Worm (Caenorhabditis elegans) whole organism, young adult: ENCODE results near the gene H01M10.1.

ENCODE experiments used
- B0035.1 ChIP-seq: sonication (generic microtip); optimal IDR thresholded peaks from 2 replicates; lab custom pipeline; 2016; ENCODE audit warnings: missing genetic modification characterization, mild to moderate bottlenecking, missing compliant biosample characterization, missing genotype, missing genetic modification reagents
- B0261.1 ChIP-seq: sonication (generic microtip); optimal IDR thresholded peaks from 2 replicates; lab custom pipeline; 2016; ENCODE audit warnings: mild to moderate bottlenecking, missing genetic modification characterization, moderate library complexity, missing compliant biosample characterization
- B0336.3 ChIP-seq: fragments of 200-800 bp; sonication (Bioruptor generic); IDR thresholded peaks from 2 replicates; pipeline ENCODE4 v1.3.6; 2022; ENCODE audit warnings: missing genetic modification characterization, missing compliant biosample characterization
- C17E4.6 ChIP-seq: fragments of 200-800 bp; sonication (Bioruptor generic); IDR thresholded peaks from 2 replicates; pipeline ENCODE4 v1.3.6; 2022; ENCODE audit warnings: missing genetic modification reagents, missing genetic modification characterization, missing compliant biosample characterization
- D2030.7 ChIP-seq: fragments of 200-800 bp; sonication (Bioruptor generic); IDR thresholded peaks from 2 replicates; pipeline ENCODE4 v1.3.6; 2022; ENCODE audit warnings: missing genetic modification reagents, missing genetic modification characterization, missing compliant biosample characterization
- F10E7.11 ChIP-seq: sonication (generic microtip); optimal IDR thresholded peaks from 2 replicates; lab custom pipeline; 2017; ENCODE audit warnings: mild to moderate bottlenecking, missing genetic modification characterization, moderate library complexity, missing compliant biosample characterization
- F39B2.1 ChIP-seq: fragments of 200-800 bp; sonication (Bioruptor generic); IDR thresholded peaks from 2 replicates; pipeline ENCODE4 v1.3.6; 2022; ENCODE audit warnings: missing genetic modification reagents, missing genetic modification characterization, missing compliant biosample characterization
- F49E8.2 ChIP-seq: sonication (generic microtip); optimal IDR thresholded peaks from 3 replicates; lab custom pipeline; 2017; ENCODE audit warnings: missing genetic modification characterization, mild to moderate bottlenecking, missing compliant biosample characterization, antibody characterized with exemption, moderate library complexity; ENCODE audit not compliant: insufficient read depth
- F52B5.7 ChIP-seq: sonication (generic microtip); optimal IDR thresholded peaks from 2 replicates; lab custom pipeline; 2016; ENCODE audit warnings: mild to moderate bottlenecking, missing genetic modification characterization, missing compliant biosample characterization
- F55B11.4 ChIP-seq: sonication (generic microtip); optimal IDR thresholded peaks from 2 replicates; lab custom pipeline; 2016; ENCODE audit warnings: missing compliant biosample characterization, missing genetic modification characterization, borderline replicate concordance; ENCODE audit not compliant: insufficient read depth
- K12H6.12 ChIP-seq: fragments of 200-800 bp; sonication (Bioruptor generic); optimal IDR thresholded peaks from 2 replicates; lab custom pipeline; 2018; ENCODE audit warnings: mild to moderate bottlenecking, missing genetic modification characterization, missing compliant biosample characterization
- Y53F4B.3 ChIP-seq: fragments of 200-800 bp; sonication (Bioruptor generic); IDR thresholded peaks from 2 replicates; pipeline ENCODE4 v1.3.6; 2022; ENCODE audit warnings: missing genetic modification reagents, missing genetic modification characterization, missing compliant biosample characterization
- Y79H2A.3 ChIP-seq: fragments of 200-800 bp; sonication (Bioruptor generic); conservative IDR thresholded peaks from 2 replicates; pipeline ENCODE4 v1.3.6; 2022; ENCODE audit warnings: missing genetic modification reagents, missing genetic modification characterization, missing compliant biosample characterization
- ZK185.1 ChIP-seq: sonication (generic microtip); optimal IDR thresholded peaks from 2 replicates; lab custom pipeline; 2016; ENCODE audit warnings: mild to moderate bottlenecking, missing genetic modification characterization, missing compliant biosample characterization; ENCODE audit not compliant: poor library complexity, severe bottlenecking
- akir-1 ChIP-seq: fragments of 200-800 bp; sonication (Bioruptor generic); optimal IDR thresholded peaks from 2 replicates; lab custom pipeline; 2018; ENCODE audit warnings: mild to moderate bottlenecking, missing genetic modification characterization, moderate library complexity, missing compliant biosample characterization
- ama-1 ChIP-seq, 3 experiments: fragments of 150-350 bp in 1 of 3; sonication (generic microtip) in 2 of 3; optimal IDR thresholded peaks; 2 replicates each; lab custom pipeline; 2014 to 2018; ENCODE audit warnings: missing biosample characterization in 2 of 3, missing genetic modification characterization in 2 of 3, missing genetic modification reagents in 2 of 3
- aptf-3 ChIP-seq: fragments of 200-800 bp; sonication (Bioruptor generic); IDR thresholded peaks from 2 replicates; pipeline ENCODE4 v1.3.6; 2022; ENCODE audit warnings: missing genetic modification characterization, missing compliant biosample characterization
- atf-7 ChIP-seq: sonication (generic microtip); optimal IDR thresholded peaks from 2 replicates; lab custom pipeline; 2017; ENCODE audit warnings: mild to moderate bottlenecking, missing genetic modification characterization, missing compliant biosample characterization
- attf-3 ChIP-seq: fragments of 200-800 bp; sonication (Bioruptor generic); conservative IDR thresholded peaks from 2 replicates; pipeline ENCODE4 v1.3.6; 2022; ENCODE audit warnings: missing genetic modification reagents, missing genetic modification characterization, missing compliant biosample characterization
- attf-6 ChIP-seq: fragments of 200-800 bp; sonication (Bioruptor generic); IDR thresholded peaks from 2 replicates; pipeline ENCODE4 v1.3.6; 2022; ENCODE audit warnings: missing genetic modification reagents, missing genetic modification characterization, missing compliant biosample characterization
- cebp-1 ChIP-seq, 2 experiments: fragments of 200-800 bp in 1 of 2; sonication (Bioruptor generic) in 1 of 2; sonication (generic microtip) in 1 of 2; IDR thresholded peaks in 1 of 2; optimal IDR thresholded peaks in 1 of 2; 2 replicates each; pipeline versions ENCODE4 v1.3.6 to Lab custom; 2017 to 2022; ENCODE audit warnings: missing compliant biosample characterization in 2 of 2, missing genetic modification characterization in 2 of 2, mild to moderate bottlenecking in 1 of 2, missing genetic modification reagents in 1 of 2, moderate library complexity in 1 of 2
- cebp-2 ChIP-seq: fragments of 200-800 bp; sonication (Bioruptor generic); IDR thresholded peaks from 2 replicates; pipeline ENCODE4 v1.3.6; 2022; ENCODE audit warnings: missing genetic modification characterization, missing compliant biosample characterization
- ceh-100 ChIP-seq: fragments of 200-800 bp; sonication (Bioruptor generic); IDR thresholded peaks from 2 replicates; pipeline ENCODE4 v1.3.6; 2022; ENCODE audit warnings: missing genetic modification reagents, missing genetic modification characterization, missing compliant biosample characterization
- die-1 ChIP-seq: sonication (generic microtip); optimal IDR thresholded peaks from 2 replicates; lab custom pipeline; 2016; ENCODE audit warnings: missing genotype, mild to moderate bottlenecking, missing genetic modification characterization, missing compliant biosample characterization
- efl-1 ChIP-seq: fragments of 150-350 bp; optimal IDR thresholded peaks from 2 replicates; lab custom pipeline; 2014; ENCODE audit warnings: missing biosample characterization, missing genetic modification reagents, missing genetic modification characterization
- egl-44 ChIP-seq: fragments of 200-800 bp; sonication (Bioruptor generic); IDR thresholded peaks from 2 replicates; pipeline ENCODE4 v1.3.6; 2022; ENCODE audit warnings: missing genetic modification reagents, missing genetic modification characterization, missing compliant biosample characterization
- fkh-3 ChIP-seq: sonication (generic microtip); optimal IDR thresholded peaks from 2 replicates; lab custom pipeline; 2016; ENCODE audit warnings: mild to moderate bottlenecking, missing genetic modification characterization, missing compliant biosample characterization
- hlh-12 ChIP-seq: sonication (generic microtip); optimal IDR thresholded peaks from 2 replicates; lab custom pipeline; 2016; ENCODE audit warnings: missing genetic modification characterization, missing compliant biosample characterization
- hlh-26 ChIP-seq: fragments of 200-800 bp; sonication (Bioruptor generic); conservative IDR thresholded peaks from 2 replicates; pipeline ENCODE4 v1.3.6; 2022; ENCODE audit warnings: missing genetic modification reagents, missing genetic modification characterization, missing compliant biosample characterization
- hrde-1 ChIP-seq: sonication (generic microtip); optimal IDR thresholded peaks from 2 replicates; lab custom pipeline; 2016; ENCODE audit warnings: missing genetic modification characterization, mild to moderate bottlenecking, missing compliant biosample characterization, moderate library complexity, missing genotype, missing genetic modification reagents, borderline replicate concordance
- let-607 ChIP-seq, 2 experiments: fragments of 200-800 bp in 1 of 2; sonication (Bioruptor generic) in 1 of 2; sonication (generic microtip) in 1 of 2; optimal IDR thresholded peaks; 2 replicates each; lab custom pipeline; 2016 to 2018; ENCODE audit warnings: mild to moderate bottlenecking in 2 of 2, missing compliant biosample characterization in 2 of 2, missing genetic modification characterization in 2 of 2, moderate library complexity in 2 of 2, missing genotype in 1 of 2
- lin-40 ChIP-seq: sonication (generic microtip); optimal IDR thresholded peaks from 2 replicates; lab custom pipeline; 2016; ENCODE audit warnings: missing genetic modification characterization, mild to moderate bottlenecking, missing compliant biosample characterization, missing genotype, missing genetic modification reagents
- lsl-1 ChIP-seq: fragments of 200-800 bp; sonication (Bioruptor generic); optimal IDR thresholded peaks from 2 replicates; lab custom pipeline; 2018; ENCODE audit warnings: mild to moderate bottlenecking, missing genetic modification characterization, moderate library complexity, missing compliant biosample characterization
- lsy-27 ChIP-seq: sonication (generic microtip); optimal IDR thresholded peaks from 2 replicates; lab custom pipeline; 2017; ENCODE audit warnings: missing genetic modification characterization, mild to moderate bottlenecking, missing compliant biosample characterization, antibody characterized with exemption, missing genotype, borderline replicate concordance; ENCODE audit not compliant: insufficient read depth
- madf-3 ChIP-seq: fragments of 200-800 bp; sonication (Bioruptor generic); IDR thresholded peaks from 2 replicates; pipeline ENCODE4 v1.3.6; 2022; ENCODE audit warnings: missing genetic modification reagents, missing genetic modification characterization, missing compliant biosample characterization
- madf-6 ChIP-seq: fragments of 200-800 bp; sonication (Bioruptor generic); IDR thresholded peaks from 2 replicates; pipeline ENCODE4 v1.3.6; 2022; ENCODE audit warnings: missing genetic modification reagents, missing genetic modification characterization, missing compliant biosample characterization
- mel-28 ChIP-seq: sonication (generic microtip); optimal IDR thresholded peaks from 2 replicates; lab custom pipeline; 2016; ENCODE audit warnings: borderline replicate concordance, mild to moderate bottlenecking, missing genetic modification characterization, missing compliant biosample characterization
- nhr-179 ChIP-seq: sonication (generic microtip); optimal IDR thresholded peaks from 2 replicates; lab custom pipeline; 2016; ENCODE audit warnings: mild to moderate bottlenecking, missing genetic modification characterization, missing compliant biosample characterization
- nhr-80 ChIP-seq: sonication (generic microtip); optimal IDR thresholded peaks from 2 replicates; lab custom pipeline; 2016; ENCODE audit warnings: missing genetic modification characterization, missing compliant biosample characterization
- pbrm-1 ChIP-seq: fragments of 200-800 bp; sonication (Bioruptor generic); IDR thresholded peaks from 2 replicates; pipeline ENCODE4 v1.3.6; 2022; ENCODE audit warnings: missing genetic modification reagents, missing genetic modification characterization, missing compliant biosample characterization
- rpc-1 ChIP-seq, 2 experiments: fragments of 150-350 bp in 1 of 2; sonication (generic microtip) in 1 of 2; optimal IDR thresholded peaks; 2 replicates each; lab custom pipeline; 2014 to 2018; ENCODE audit warnings: missing biosample characterization in 1 of 2, missing genetic modification characterization in 1 of 2, missing genetic modification reagents in 1 of 2, missing genotype in 1 of 2
- sea-2 ChIP-seq: fragments of 200-800 bp; sonication (Bioruptor generic); IDR thresholded peaks from 2 replicates; pipeline ENCODE4 v1.3.6; 2022; ENCODE audit warnings: missing genetic modification characterization, missing compliant biosample characterization
- tbx-9 ChIP-seq: sonication (generic microtip); optimal IDR thresholded peaks from 2 replicates; lab custom pipeline; 2016; ENCODE audit warnings: borderline replicate concordance, missing genetic modification characterization, inconsistent platforms, missing compliant biosample characterization
- tlf-1 ChIP-seq: fragments of 200-800 bp; sonication (Bioruptor generic); optimal IDR thresholded peaks from 2 replicates; lab custom pipeline; 2018; ENCODE audit warnings: mild to moderate bottlenecking, missing genetic modification characterization, missing compliant biosample characterization
- xnd-1 ChIP-seq: sonication (generic microtip); optimal IDR thresholded peaks from 2 replicates; lab custom pipeline; 2016; ENCODE audit warnings: missing genotype, missing genetic modification reagents, missing genetic modification characterization, missing compliant biosample characterization
- ztf-26 ChIP-seq: sonication (generic microtip); optimal IDR thresholded peaks from 2 replicates; lab custom pipeline; 2017; ENCODE audit warnings: missing genetic modification characterization, missing compliant biosample characterization

The H01M10.1 gene

DNA sequence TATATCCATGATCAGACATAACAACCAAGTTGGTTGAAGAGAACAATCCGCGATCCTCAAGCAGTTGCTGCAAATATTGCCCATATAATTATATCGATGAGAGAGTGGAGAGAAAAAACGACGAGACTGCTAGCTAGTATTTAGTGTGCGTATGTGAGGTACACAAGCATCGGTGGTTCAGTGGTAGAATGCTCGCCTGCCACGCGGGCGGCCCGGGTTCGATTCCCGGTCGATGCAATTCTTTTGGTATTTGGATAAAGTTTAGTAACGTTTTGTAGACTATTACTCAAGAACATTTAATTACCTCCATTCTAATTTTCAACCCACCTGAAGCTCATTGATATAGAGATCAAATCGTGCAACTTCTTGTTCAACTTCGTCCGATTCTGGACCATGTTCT, 32.7 kb upstream of the H01M10.1 start (continued):
- TF ChIP-seq lsy-27 (peak; percentile 40), ceh-100 (GFP tag; lab: Robert Waterston, UW) (peak; percentile 28; the same call in 1 of the 2 replicates), ztf-26 (tag; lab: Kevin White, UChicago) (peak; percentile 82), akir-1 (GFP tag; lab: Kevin White, UChicago) (no peak), F39B2.1 (no peak), aptf-3 (peak; percentile 26; the same call in 1 of the 2 replicates), lsl-1 (GFP tag; lab: Kevin White, UChicago) (no peak), mel-28 (tag; lab: Kevin White, UChicago) (peak; percentile 45), ama-1 (optimal IDR thresholded peaks at IDR 0.05; lab: Kevin White, UChicago) (no peak), ama-1 (GFP tag; optimal IDR thresholded peaks at IDR 0.05; lab: Kevin White, UChicago) (peak; percentile 79 to 81), D2030.7 (GFP tag; lab: Robert Waterston, UW) (peak; percentile 82), cebp-1 (GFP tag; IDR thresholded peaks at IDR 0.05; lab: Robert Waterston, UW) (0 out of 2 replicates have a peak, but pooled peaks have one; percentile 44), cebp-1 (tag; optimal IDR thresholded peaks at IDR 0.05; lab: Kevin White, UChicago) (peak; percentile 79), sea-2 (no peak), attf-6 (GFP tag; lab: Robert Waterston, UW) (peak; percentile 51; the same call in 1 of the 2 replicates), C17E4.6 (GFP tag; lab: Robert Waterston, UW) (peak; percentile 37; the same call in 1 of the 2 replicates), Y79H2A.3 (GFP tag; lab: Robert Waterston, UW) (no peak), ZK185.1 (tag; lab: Kevin White, UChicago) (peak; percentile 80), Y53F4B.3 (peak; percentile 44; the same call in 1 of the 2 replicates), nhr-80 (peak; percentile 51), efl-1 (no peak), pbrm-1 (GFP tag; lab: Robert Waterston, UW) (peak; percentile 90), cebp-2 (peak; percentile 88; the same call in 1 of the 2 replicates), attf-3 (GFP tag; lab: Robert Waterston, UW) (0 out of 2 replicates have a peak, but pooled peaks have one; percentile 22), B0035.1 (tag; lab: Kevin White, UChicago) (peak; percentile 20), F52B5.7 (peak; percentile 90), let-607 (tag; optimal IDR thresholded peaks at IDR 0.05; lab: Kevin White, UChicago) (peak; percentile 36 to 57), F10E7.11 (tag; lab: Kevin White, UChicago) (peak; percentile 7), F55B11.4 (tag; lab: Kevin White, UChicago) (no peak), B0261.1 (tag; lab: Kevin White, UChicago) (peak; percentile 97), tbx-9 (tag; lab: Kevin White, UChicago) (peak; percentile 69), F49E8.2 (tag; lab: Kevin White, UChicago) (no peak), nhr-179 (no peak), madf-6 (peak; percentile 64), B0336.3 (peak; percentile 83), rpc-1 (optimal IDR thresholded peaks at IDR 0.05; lab: Kevin White, UChicago) (peak; percentile 94), rpc-1 (tag; optimal IDR thresholded peaks at IDR 0.05; lab: Kevin White, UChicago) (peak; percentile 94), die-1 (tag; lab: Kevin White, UChicago) (peak; percentile 76), lin-40 (peak; percentile 80), hlh-26 (GFP tag; lab: Robert Waterston, UW) (no peak), tlf-1 (GFP tag; lab: Kevin White, UChicago) (peak; percentile 32), atf-7 (peak; percentile 58), fkh-3 (tag; lab: Kevin White, UChicago) (peak; percentile 50), xnd-1 (tag; lab: Kevin White, UChicago) (no peak), hrde-1 (tag; lab: Kevin White, UChicago) (peak; percentile 64), K12H6.12 (peak; percentile 53), madf-3 (GFP tag; lab: Robert Waterston, UW) (no peak), egl-44 (GFP tag; lab: Robert Waterston, UW) (peak; percentile 82; the same call in 1 of the 2 replicates), hlh-12 (tag; lab: Kevin White, UChicago) (peak; percentile 74)
